Fruit fly (Drosophila melanogaster) whole organism, embryonic: Measurements from ENCODE around the gene CG11562.

ENCODE experiments used
- Atf6 ChIP-seq: fragments of 200-800 bp; sonication (Bioruptor generic); IDR thresholded peaks from 2 replicates; pipeline ENCODE4 v1.3.6; 2022; ENCODE audit warnings: missing biosample characterization, missing genetic modification characterization
- Bteb2 ChIP-seq: fragments of 200-800 bp; sonication (Bioruptor generic); optimal IDR thresholded peaks from 2 replicates; lab custom pipeline; 2016; ENCODE audit warnings: missing biosample characterization, missing genetic modification characterization
- CG10267 ChIP-seq: fragments of 200-800 bp; sonication (Bioruptor generic); optimal IDR thresholded peaks from 2 replicates; lab custom pipeline; 2018; ENCODE audit warnings: missing biosample characterization, mild to moderate bottlenecking, missing genetic modification characterization, moderate library complexity
- CG10274 ChIP-seq: fragments of 200-800 bp; sonication (Bioruptor generic); optimal IDR thresholded peaks from 3 replicates; lab custom pipeline; 2017; ENCODE audit warnings: missing biosample characterization, mild to moderate bottlenecking, missing genetic modification characterization
- CG10979 ChIP-seq: fragments of 200-800 bp; sonication (Bioruptor generic); optimal IDR thresholded peaks from 2 replicates; lab custom pipeline; 2018; ENCODE audit warnings: missing biosample characterization, mild to moderate bottlenecking, missing genetic modification characterization, moderate library complexity
- CG11560 ChIP-seq: fragments of 200-800 bp; sonication (Bioruptor generic); IDR thresholded peaks from 3 replicates; pipeline ENCODE4 v1.3.6; 2022; ENCODE audit warnings: missing biosample characterization, missing genetic modification characterization
- CG1233 ChIP-seq: fragments of 200-800 bp; sonication (Bioruptor generic); optimal IDR thresholded peaks from 4 replicates; lab custom pipeline; 2018; ENCODE audit warnings: missing biosample characterization, mild to moderate bottlenecking, missing genetic modification characterization
- CG14667 ChIP-seq: fragments of 200-800 bp; sonication (Bioruptor generic); IDR thresholded peaks from 2 replicates; pipeline ENCODE4 v1.3.6; 2022; ENCODE audit warnings: missing biosample characterization, missing genetic modification characterization
- CG15601 ChIP-seq: fragments of 200-800 bp; sonication (Bioruptor generic); optimal IDR thresholded peaks from 3 replicates; lab custom pipeline; 2019; ENCODE audit warnings: missing biosample characterization, mild to moderate bottlenecking, missing genetic modification characterization, moderate library complexity
- CG17568 ChIP-seq: fragments of 200-800 bp; sonication (Bioruptor generic); optimal IDR thresholded peaks from 2 replicates; lab custom pipeline; 2018; ENCODE audit warnings: missing biosample characterization, mild to moderate bottlenecking, missing genetic modification characterization, moderate library complexity
- CG17912 ChIP-seq: fragments of 200-800 bp; sonication (Bioruptor generic); optimal IDR thresholded peaks from 2 replicates; lab custom pipeline; 2018; ENCODE audit warnings: missing biosample characterization, mild to moderate bottlenecking, missing genetic modification characterization
- CG18262 ChIP-seq: fragments of 200-800 bp; optimal IDR thresholded peaks from 3 replicates; lab custom pipeline; 2019; ENCODE audit warnings: missing biosample characterization, mild to moderate bottlenecking, missing genetic modification characterization, moderate library complexity
- CG2129 ChIP-seq: fragments of 200-800 bp; sonication (Bioruptor generic); IDR thresholded peaks from 2 replicates; pipeline ENCODE4 v1.3.6; 2022; ENCODE audit warnings: missing biosample characterization, missing genetic modification characterization; ENCODE audit not compliant: partially characterized antibody
- CG31388 ChIP-seq: fragments of 200-800 bp; sonication (Bioruptor generic); optimal IDR thresholded peaks from 2 replicates; lab custom pipeline; 2016; ENCODE audit warnings: missing biosample characterization, missing genetic modification characterization
- CG4360 ChIP-seq: fragments of 200-800 bp; sonication (Bioruptor generic); IDR thresholded peaks from 2 replicates; pipeline ENCODE4 v1.3.6; 2022; ENCODE audit warnings: missing biosample characterization, missing genetic modification characterization
- CG7271 ChIP-seq: fragments of 200-800 bp; sonication (Bioruptor generic); optimal IDR thresholded peaks from 2 replicates; lab custom pipeline; 2018; ENCODE audit warnings: missing biosample characterization, mild to moderate bottlenecking, missing genetic modification characterization, moderate library complexity
- CG9215 ChIP-seq: fragments of 200-800 bp; sonication (Bioruptor generic); IDR thresholded peaks from 2 replicates; pipeline ENCODE4 v1.3.6; 2022; ENCODE audit warnings: missing biosample characterization, missing genetic modification characterization
- CG9932 ChIP-seq: fragments of 200-800 bp; sonication (Bioruptor generic); IDR thresholded peaks from 2 replicates; pipeline ENCODE4 v1.3.6; 2022; ENCODE audit warnings: missing biosample characterization, missing genetic modification characterization
- CrebB ChIP-seq: fragments of 200-800 bp; sonication (Bioruptor generic); optimal IDR thresholded peaks from 3 replicates; lab custom pipeline; 2018; ENCODE audit warnings: missing biosample characterization, mild to moderate bottlenecking, missing genetic modification characterization
- D ChIP-seq, 2 experiments: fragments of 200-800 bp in 1 of 2; fragments of >200 bp in 1 of 2; sonication (Bioruptor generic) in 1 of 2; optimal IDR thresholded peaks; 2 replicates in 1 of 2; 3 replicates in 1 of 2; lab custom pipeline; 2017; ENCODE audit warnings: mild to moderate bottlenecking in 1 of 2, missing biosample characterization in 1 of 2, missing genetic modification characterization in 1 of 2, missing genetic modification reagents in 1 of 2
- Dad ChIP-seq: fragments of 200-800 bp; sonication (Bioruptor generic); optimal IDR thresholded peaks from 3 replicates; lab custom pipeline; 2016; ENCODE audit warnings: missing biosample characterization, missing genetic modification characterization
- Dek ChIP-seq: fragments of 200-800 bp; sonication (Bioruptor generic); optimal IDR thresholded peaks from 3 replicates; lab custom pipeline; 2019; ENCODE audit warnings: missing biosample characterization, mild to moderate bottlenecking, missing genetic modification characterization, moderate library complexity
- Doc2 ChIP-seq: fragments of 200-800 bp; sonication (Bioruptor generic); IDR thresholded peaks from 2 replicates; pipeline ENCODE4 v1.3.6; 2022; ENCODE audit warnings: missing biosample characterization, missing genetic modification characterization
- ERR ChIP-seq: fragments of 200-800 bp; sonication (Bioruptor generic); optimal IDR thresholded peaks from 2 replicates; lab custom pipeline; 2016; ENCODE audit warnings: missing biosample characterization, missing genetic modification characterization
- Ets97D ChIP-seq: fragments of 200-800 bp; sonication (Bioruptor generic); optimal IDR thresholded peaks from 3 replicates; lab custom pipeline; 2016; ENCODE audit warnings: missing biosample characterization, missing genetic modification characterization
- Fer1 ChIP-seq: fragments of 200-800 bp; sonication (Bioruptor generic); optimal IDR thresholded peaks from 2 replicates; lab custom pipeline; 2017; ENCODE audit warnings: missing biosample characterization, mild to moderate bottlenecking, missing genetic modification characterization
- H15 ChIP-seq: fragments of 200-800 bp; sonication (Bioruptor generic); IDR thresholded peaks from 3 replicates; pipeline ENCODE4 v1.3.6; 2022; ENCODE audit warnings: missing biosample characterization, missing genetic modification characterization
- Hand ChIP-seq: fragments of 200-800 bp; sonication (Bioruptor generic); optimal IDR thresholded peaks from 2 replicates; lab custom pipeline; 2017; ENCODE audit warnings: mild to moderate bottlenecking, missing biosample characterization, missing genetic modification reagents, missing genetic modification characterization
- Meics ChIP-seq: fragments of 200-800 bp; sonication (Bioruptor generic); optimal IDR thresholded peaks from 2 replicates; lab custom pipeline; 2017; ENCODE audit warnings: missing biosample characterization, mild to moderate bottlenecking, missing genetic modification characterization
- NFAT ChIP-seq: fragments of 200-800 bp; sonication (Bioruptor generic); IDR thresholded peaks from 2 replicates; pipeline ENCODE4 v1.3.6; 2022; ENCODE audit warnings: missing biosample characterization, missing genetic modification characterization
- NK7.1 ChIP-seq: fragments of 200-800 bp; sonication (Bioruptor generic); optimal IDR thresholded peaks from 3 replicates; lab custom pipeline; 2016; ENCODE audit warnings: missing biosample characterization, missing genetic modification characterization
- Nf-YB ChIP-seq: fragments of 200-800 bp; sonication (Bioruptor generic); optimal IDR thresholded peaks from 3 replicates; lab custom pipeline; 2019; ENCODE audit warnings: missing biosample characterization, mild to moderate bottlenecking, missing genetic modification characterization, moderate library complexity
- Scr ChIP-seq: fragments of 200-800 bp; sonication (Bioruptor generic); IDR thresholded peaks from 2 replicates; pipeline ENCODE4 v1.3.6; 2022; ENCODE audit warnings: missing biosample characterization, missing genetic modification characterization; ENCODE audit not compliant: partially characterized antibody
- Stat92E ChIP-seq, 3 experiments: fragments of >200 bp in 2 of 3; fragments of 200-800 bp in 1 of 3; sonication (Bioruptor generic) in 1 of 3; optimal IDR thresholded peaks; 2 replicates each; lab custom pipeline; 2017 to 2019; ENCODE audit warnings: missing biosample characterization in 3 of 3, missing genetic modification characterization in 3 of 3, mild to moderate bottlenecking in 1 of 3, moderate library complexity in 1 of 3
- Vsx1 ChIP-seq: fragments of 200-800 bp; sonication (Bioruptor generic); optimal IDR thresholded peaks from 2 replicates; lab custom pipeline; 2017; ENCODE audit warnings: missing biosample characterization, mild to moderate bottlenecking, missing genetic modification characterization, missing genetic modification reagents
- crp ChIP-seq, 2 experiments: fragments of 200-800 bp; sonication (Bioruptor generic); optimal IDR thresholded peaks; 2 replicates in 1 of 2; 3 replicates in 1 of 2; lab custom pipeline; 2017; ENCODE audit warnings: missing biosample characterization in 2 of 2, missing genetic modification characterization in 2 of 2, mild to moderate bottlenecking in 1 of 2, moderate library complexity in 1 of 2
- fd3F ChIP-seq: fragments of 200-800 bp; sonication (Bioruptor generic); optimal IDR thresholded peaks from 2 replicates; lab custom pipeline; 2018; ENCODE audit warnings: missing biosample characterization, mild to moderate bottlenecking, missing genetic modification characterization, moderate library complexity
- gcm2 ChIP-seq: fragments of 200-800 bp; sonication (Bioruptor generic); optimal IDR thresholded peaks from 2 replicates; lab custom pipeline; 2016; ENCODE audit warnings: missing biosample characterization, missing genetic modification characterization
- hb ChIP-seq: fragments of 200-800 bp; sonication (Bioruptor generic); IDR thresholded peaks from 3 replicates; pipeline ENCODE4 v1.3.6; 2022; ENCODE audit warnings: missing biosample characterization, missing genetic modification characterization; ENCODE audit not compliant: partially characterized antibody
- kah ChIP-seq: fragments of 200-800 bp; sonication (Bioruptor generic); optimal IDR thresholded peaks from 2 replicates; lab custom pipeline; 2018; ENCODE audit warnings: missing biosample characterization, mild to moderate bottlenecking, missing genetic modification characterization
- maf-S ChIP-seq: fragments of 200-800 bp; sonication (Bioruptor generic); optimal IDR thresholded peaks from 2 replicates; lab custom pipeline; 2016; ENCODE audit warnings: missing biosample characterization, missing genetic modification characterization
- mam ChIP-seq: fragments of 200-800 bp; sonication (Bioruptor generic); optimal IDR thresholded peaks from 3 replicates; lab custom pipeline; 2016; ENCODE audit warnings: missing biosample characterization, missing genetic modification characterization
- mirr ChIP-seq: fragments of 200-800 bp; sonication (Bioruptor generic); optimal IDR thresholded peaks from 3 replicates; lab custom pipeline; 2018; ENCODE audit warnings: missing biosample characterization, mild to moderate bottlenecking, missing genetic modification characterization
- nau ChIP-seq: fragments of 200-800 bp; sonication (Bioruptor generic); optimal IDR thresholded peaks from 3 replicates; lab custom pipeline; 2017; ENCODE audit warnings: missing biosample characterization, mild to moderate bottlenecking, missing genetic modification characterization, missing genetic modification reagents
- p53 ChIP-seq: fragments of 200-800 bp; sonication (Bioruptor generic); optimal IDR thresholded peaks from 2 replicates; lab custom pipeline; 2016; ENCODE audit warnings: missing biosample characterization, missing genetic modification characterization
- scrt ChIP-seq: fragments of 200-800 bp; sonication (Bioruptor generic); optimal IDR thresholded peaks from 2 replicates; lab custom pipeline; 2018; ENCODE audit warnings: missing biosample characterization, mild to moderate bottlenecking, missing genetic modification characterization, moderate library complexity
- shn ChIP-seq: fragments of 200-800 bp; sonication (Bioruptor generic); optimal IDR thresholded peaks from 3 replicates; lab custom pipeline; 2016; ENCODE audit warnings: missing biosample characterization, missing genetic modification characterization
- vvl ChIP-seq: fragments of 200-800 bp; sonication (Bioruptor generic); IDR thresholded peaks from 2 replicates; pipeline ENCODE4 v1.3.6; 2022; ENCODE audit warnings: missing biosample characterization, missing genetic modification characterization

CG11562 gene

dm6 chr2L:250507-251215 lies 41.6 kb upstream of the CG11562 start, which contains the start of gene kis (continued):
- TF ChIP-seq CG15601 (tag; lab: Kevin White, UChicago) (peak; percentile 54), Atf6 (no peak), CG31388 (GFP tag; lab: Kevin White, UChicago) (no peak), H15 (0 out of 3 replicates have a peak, but pooled peaks have one; percentile 14), NFAT (GFP tag; lab: Robert Waterston, UW) (peak; percentile 57), CrebB (peak; percentile 43), mam (GFP tag; lab: Kevin White, UChicago) (peak; percentile 56), vvl (GFP tag; lab: Robert Waterston, UW) (peak; percentile 57; the same call in 1 of the 2 replicates), Dad (GFP tag; lab: Kevin White, UChicago) (peak; percentile 43), Hand (no peak), CG2129 (peak; percentile 93), CG17568 (GFP tag; lab: Kevin White, UChicago) (peak; percentile 13), CG11560 (tag; lab: Robert Waterston, UW) (no peak; the same call in 2 of the 3 replicates), CG10274 (GFP tag; lab: Kevin White, UChicago) (no peak), Stat92E (GFP tag; optimal IDR thresholded peaks at IDR 0.05; lab: Kevin White, UChicago) (peak in 1 of 3 experiments; percentile 74), fd3F (no peak), Bteb2 (GFP tag; lab: Kevin White, UChicago) (peak; percentile 25), hb (GFP tag; lab: Robert Waterston, UW) (peak; percentile 91), CG10979 (tag; lab: Kevin White, UChicago) (peak; percentile 1), Fer1 (GFP tag; lab: Kevin White, UChicago) (peak; percentile 63), CG9932 (GFP tag; lab: Robert Waterston, UW) (peak; percentile 70), Ets97D (GFP tag; lab: Kevin White, UChicago) (peak; percentile 94), NK7.1 (peak; percentile 3), mirr (no peak), Vsx1 (GFP tag; lab: Kevin White, UChicago) (no peak), CG17912 (no peak), nau (GFP tag; lab: Kevin White, UChicago) (no peak), CG14667 (no peak), Scr (GFP tag; lab: Robert Waterston, UW) (peak; percentile 97), Dek (tag; lab: Kevin White, UChicago) (no peak), kah (peak; percentile 35), scrt (GFP tag; lab: Kevin White, UChicago) (peak; percentile 69), D (optimal IDR thresholded peaks at IDR 0.05; lab: Kevin White, UChicago) (no peak), D (GFP tag; optimal IDR thresholded peaks at IDR 0.05; lab: Kevin White, UChicago) (no peak), CG10267 (tag; lab: Kevin White, UChicago) (peak; percentile 72), CG7271 (tag; lab: Kevin White, UChicago) (peak; percentile 20), CG4360 (GFP tag; lab: Robert Waterston, UW) (peak; percentile 95), gcm2 (no peak), shn (GFP tag; lab: Kevin White, UChicago) (peak; percentile 31), Doc2 (GFP tag; lab: Robert Waterston, UW) (no peak), ERR (GFP tag; lab: Kevin White, UChicago) (peak; percentile 50), Nf-YB (GFP tag; lab: Kevin White, UChicago) (peak; percentile 28), CG18262 (tag; lab: Kevin White, UChicago) (peak; percentile 25), CG9215 (GFP tag; lab: Robert Waterston, UW) (peak; percentile 34; the same call in 1 of the 2 replicates), p53 (GFP tag; lab: Kevin White, UChicago) (no peak), CG1233 (GFP tag; lab: Kevin White, UChicago) (no peak), Meics (GFP tag; lab: Kevin White, UChicago) (peak; percentile 30), crp (GFP tag; optimal IDR thresholded peaks at IDR 0.05; lab: Kevin White, UChicago) (peak in 1 of 2 experiments; percentile 3), maf-S (GFP tag; lab: Kevin White, UChicago) (peak; percentile 46)
